Worm (Caenorhabditis elegans) whole organism, L2 larva: ENCODE data around the gene trk-1.

Source experiments
- elt-3 ChIP-seq: sonication (generic microtip); optimal IDR thresholded peaks from 2 replicates; lab custom pipeline; 2017; ENCODE audit warnings: missing biosample characterization, missing genetic modification characterization
- lin-13 ChIP-seq: fragments of 150-350 bp; optimal IDR thresholded peaks from 2 replicates; lab custom pipeline; 2014; ENCODE audit warnings: missing biosample characterization, missing genetic modification reagents, missing genetic modification characterization
- lin-39 ChIP-seq: fragments of 150-350 bp; optimal IDR thresholded peaks from 2 replicates; lab custom pipeline; 2014; ENCODE audit warnings: missing biosample characterization, missing genetic modification reagents, missing genetic modification characterization
- nhr-77 ChIP-seq: fragments of 150-350 bp; optimal IDR thresholded peaks from 2 replicates; lab custom pipeline; 2014; ENCODE audit warnings: missing biosample characterization, missing genetic modification characterization

- TF ChIP-seq elt-3 (tag; lab: Kevin White, UChicago) = no peak
- TF ChIP-seq lin-13 (GFP tag; lab: Kevin White, UChicago) = no peak
- no peak for TF ChIP-seq lin-39
- TF ChIP-seq nhr-77 (tag; lab: Kevin White, UChicago) = no peak
These were observed 16.5 kb downstream of the trk-1 start for ce11 chrX:8934246-8934645.
